Worm (Caenorhabditis elegans) whole organism, late embryonic: ENCODE data around the gene Y41D4B.4.

ENCODE experiments used
- C38D4.7 ChIP-seq: fragments of 200-800 bp; sonication (Bioruptor generic); optimal IDR thresholded peaks from 2 replicates; lab custom pipeline; 2018; ENCODE audit warnings: mild to moderate bottlenecking, missing genetic modification characterization, moderate library complexity, missing compliant biosample characterization
- K02D7.2 ChIP-seq: sonication (generic microtip); optimal IDR thresholded peaks from 2 replicates; lab custom pipeline; 2017; ENCODE audit warnings: mild to moderate bottlenecking, missing genetic modification characterization, missing compliant biosample characterization
- ahr-1 ChIP-seq: sonication (generic microtip); optimal IDR thresholded peaks from 2 replicates; lab custom pipeline; 2016; ENCODE audit warnings: missing genetic modification characterization, missing compliant biosample characterization
- ama-1 ChIP-seq: fragments of 150-350 bp; optimal IDR thresholded peaks from 2 replicates; lab custom pipeline; 2014
- ceh-2 ChIP-seq: sonication (generic microtip); optimal IDR thresholded peaks from 2 replicates; lab custom pipeline; 2016; ENCODE audit warnings: missing genotype, missing genetic modification characterization, missing compliant biosample characterization
- ceh-22 ChIP-seq: sonication (generic microtip); optimal IDR thresholded peaks from 2 replicates; lab custom pipeline; 2017; ENCODE audit warnings: missing biosample characterization, missing genetic modification characterization
- ceh-24 ChIP-seq: sonication (generic microtip); optimal IDR thresholded peaks from 2 replicates; lab custom pipeline; 2016; ENCODE audit warnings: mild to moderate bottlenecking, missing genetic modification characterization, missing compliant biosample characterization
- ceh-48 ChIP-seq: sonication (generic microtip); optimal IDR thresholded peaks from 2 replicates; lab custom pipeline; 2016; ENCODE audit warnings: missing genetic modification characterization, inconsistent platforms, missing compliant biosample characterization
- ceh-9 ChIP-seq: sonication (generic microtip); optimal IDR thresholded peaks from 2 replicates; lab custom pipeline; 2016; ENCODE audit warnings: mild to moderate bottlenecking, missing genetic modification characterization, inconsistent platforms, missing compliant biosample characterization
- che-1 ChIP-seq: sonication (generic microtip); optimal IDR thresholded peaks from 2 replicates; lab custom pipeline; 2016; ENCODE audit warnings: mild to moderate bottlenecking, missing genetic modification characterization, missing compliant biosample characterization
- elt-2 ChIP-seq: sonication (generic microtip); optimal IDR thresholded peaks from 2 replicates; lab custom pipeline; 2016; ENCODE audit warnings: missing genetic modification reagents, missing genetic modification characterization, missing compliant biosample characterization
- eyg-1 ChIP-seq: sonication (generic microtip); optimal IDR thresholded peaks from 2 replicates; lab custom pipeline; 2016; ENCODE audit warnings: missing genotype, missing genetic modification characterization, missing compliant biosample characterization
- fax-1 ChIP-seq: sonication (generic microtip); optimal IDR thresholded peaks from 2 replicates; lab custom pipeline; 2016; ENCODE audit warnings: missing genotype, missing genetic modification characterization, missing compliant biosample characterization
- fkh-6 ChIP-seq: sonication (generic microtip); optimal IDR thresholded peaks from 2 replicates; lab custom pipeline; 2016; ENCODE audit warnings: missing genetic modification characterization, missing compliant biosample characterization
- gmeb-2 ChIP-seq: sonication (generic microtip); optimal IDR thresholded peaks from 2 replicates; lab custom pipeline; 2016; ENCODE audit warnings: missing genetic modification characterization, inconsistent platforms, missing compliant biosample characterization
- hlh-13 ChIP-seq: fragments of 200-800 bp; sonication (Bioruptor generic); optimal IDR thresholded peaks from 2 replicates; lab custom pipeline; 2018; ENCODE audit warnings: mild to moderate bottlenecking, missing genetic modification characterization, missing compliant biosample characterization
- hlh-30 ChIP-seq: sonication (generic microtip); optimal IDR thresholded peaks from 2 replicates; lab custom pipeline; 2017; ENCODE audit warnings: antibody characterized with exemption, missing genetic modification characterization, missing compliant biosample characterization; ENCODE audit not compliant: insufficient read depth
- hlh-8 ChIP-seq: sonication (generic microtip); optimal IDR thresholded peaks from 2 replicates; lab custom pipeline; 2016; ENCODE audit warnings: missing genotype, missing genetic modification characterization, missing compliant biosample characterization
- lim-6 ChIP-seq: sonication (generic microtip); optimal IDR thresholded peaks from 2 replicates; lab custom pipeline; 2016; ENCODE audit warnings: missing genetic modification characterization, missing compliant biosample characterization
- lin-11 ChIP-seq: fragments of 200-800 bp; sonication (Bioruptor generic); optimal IDR thresholded peaks from 2 replicates; lab custom pipeline; 2018; ENCODE audit warnings: mild to moderate bottlenecking, missing genetic modification characterization, missing compliant biosample characterization
- nfya-1 ChIP-seq: sonication (generic microtip); optimal IDR thresholded peaks from 2 replicates; lab custom pipeline; 2017; ENCODE audit warnings: missing genetic modification characterization, mild to moderate bottlenecking, missing compliant biosample characterization, antibody characterized with exemption, moderate library complexity
- npax-4 ChIP-seq: sonication (generic microtip); optimal IDR thresholded peaks from 2 replicates; lab custom pipeline; 2016; ENCODE audit warnings: missing genetic modification characterization, missing compliant biosample characterization
- odd-2 ChIP-seq: sonication (generic microtip); optimal IDR thresholded peaks from 2 replicates; lab custom pipeline; 2017; ENCODE audit warnings: antibody characterized with exemption, mild to moderate bottlenecking, missing genetic modification characterization, missing compliant biosample characterization
- pag-3 ChIP-seq: sonication (generic microtip); optimal IDR thresholded peaks from 2 replicates; lab custom pipeline; 2016; ENCODE audit warnings: missing compliant biosample characterization, missing genetic modification characterization, borderline replicate concordance
- pha-2 ChIP-seq: sonication (generic microtip); optimal IDR thresholded peaks from 2 replicates; lab custom pipeline; 2017; ENCODE audit warnings: mild to moderate bottlenecking, missing genetic modification characterization, missing compliant biosample characterization
- pha-4 ChIP-seq: fragments of 150-350 bp; optimal IDR thresholded peaks from 2 replicates; lab custom pipeline; 2018; ENCODE audit warnings: missing biosample characterization, missing genetic modification reagents, missing genetic modification characterization
- pros-1 ChIP-seq: fragments of 150-350 bp; optimal IDR thresholded peaks from 2 replicates; lab custom pipeline; 2014; ENCODE audit warnings: missing biosample characterization, missing genetic modification reagents, missing genetic modification characterization
- ref-2 ChIP-seq: sonication (generic microtip); optimal IDR thresholded peaks from 2 replicates; lab custom pipeline; 2016; ENCODE audit warnings: missing genetic modification characterization, missing compliant biosample characterization
- rnt-1 ChIP-seq: sonication (generic microtip); optimal IDR thresholded peaks from 2 replicates; lab custom pipeline; 2016; ENCODE audit warnings: missing genetic modification characterization, missing compliant biosample characterization
- sdc-2 ChIP-seq: sonication (generic microtip); optimal IDR thresholded peaks from 2 replicates; lab custom pipeline; 2016; ENCODE audit warnings: missing genotype, missing genetic modification characterization, missing compliant biosample characterization
- sox-2 ChIP-seq: fragments of 200-800 bp; sonication (Bioruptor generic); IDR thresholded peaks from 2 replicates; pipeline ENCODE4 v1.3.6; 2022; ENCODE audit warnings: missing genetic modification reagents, missing genetic modification characterization, missing compliant biosample characterization
- tbx-2 ChIP-seq: sonication (generic microtip); optimal IDR thresholded peaks from 2 replicates; lab custom pipeline; 2016; ENCODE audit warnings: missing genetic modification characterization, missing compliant biosample characterization
- ttx-3 ChIP-seq: sonication (generic microtip); optimal IDR thresholded peaks from 2 replicates; lab custom pipeline; 2016; ENCODE audit warnings: missing genetic modification reagents, missing genetic modification characterization, missing compliant biosample characterization
- unc-3 ChIP-seq, 2 experiments: fragments of 200-800 bp in 1 of 2; sonication (Bioruptor generic) in 1 of 2; sonication (generic microtip) in 1 of 2; conservative IDR thresholded peaks in 1 of 2; optimal IDR thresholded peaks in 1 of 2; 2 replicates each; pipeline versions ENCODE4 v1.3.6 to Lab custom; 2016 to 2022; ENCODE audit warnings: missing compliant biosample characterization in 2 of 2, missing genetic modification characterization in 2 of 2, missing genetic modification reagents in 1 of 2
- unc-42 ChIP-seq: sonication (generic microtip); optimal IDR thresholded peaks from 2 replicates; lab custom pipeline; 2016; ENCODE audit warnings: missing genotype, missing genetic modification characterization, missing compliant biosample characterization
- unc-55 ChIP-seq: sonication (generic microtip); optimal IDR thresholded peaks from 2 replicates; lab custom pipeline; 2017; ENCODE audit warnings: missing biosample characterization, missing genetic modification reagents, missing genetic modification characterization
- unc-86 ChIP-seq: sonication (generic microtip); optimal IDR thresholded peaks from 2 replicates; lab custom pipeline; 2016; ENCODE audit warnings: missing genetic modification characterization, missing compliant biosample characterization
- zip-5 ChIP-seq: sonication (generic microtip); optimal IDR thresholded peaks from 2 replicates; lab custom pipeline; 2016; ENCODE audit warnings: missing genetic modification characterization, missing compliant biosample characterization
- ztf-16 ChIP-seq: sonication (generic microtip); optimal IDR thresholded peaks from 2 replicates; lab custom pipeline; 2017; ENCODE audit warnings: missing genetic modification characterization, missing compliant biosample characterization

Y41D4B.4 gene

DNA sequence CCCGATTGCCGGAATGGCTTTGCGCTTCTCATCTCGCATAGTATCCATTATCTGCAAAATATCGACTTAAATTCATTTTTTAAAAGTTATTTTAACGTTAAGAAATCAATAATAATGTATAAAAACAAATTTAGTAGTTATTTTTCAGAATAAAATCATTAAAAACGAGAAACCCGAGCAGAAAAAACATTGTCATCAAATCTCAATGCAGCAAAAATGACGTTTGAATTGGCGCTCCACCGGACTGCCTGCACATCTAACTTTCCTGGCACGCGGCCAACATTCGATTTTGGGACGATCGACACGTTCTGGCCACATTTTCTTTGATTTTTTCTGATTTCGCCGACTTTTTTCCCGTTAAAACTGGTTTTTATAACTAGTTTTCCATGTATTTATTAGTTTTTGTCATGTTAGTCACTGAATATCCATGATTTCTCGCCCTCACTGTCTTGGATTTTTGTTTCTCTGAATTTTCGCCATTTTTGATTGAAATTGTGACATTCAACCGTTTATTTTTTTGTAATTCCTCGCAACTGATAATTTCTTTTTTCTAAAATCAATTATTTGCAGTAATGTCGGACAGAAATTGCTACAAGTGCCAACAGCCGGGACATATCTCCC lies 49.9 kb downstream of the Y41D4B.4 start, which contains the start of the genes pbs-1 and K08D12.3:
pbs-1 (minus strand) TSS at position 51 of the 621 bp plus-strand sequence.
K08D12.3 (plus strand) TSS at position 571 of the 621 bp plus-strand sequence.
- TF ChIP-seq pha-4 (tag; lab: Kevin White, UChicago) (no peak), tbx-2 (tag; lab: Kevin White, UChicago) (peak; percentile 19), zip-5 (tag; lab: Kevin White, UChicago) (no peak), hlh-8 (tag; lab: Kevin White, UChicago) (no peak), unc-42 (tag; lab: Kevin White, UChicago) (no peak), rnt-1 (tag; lab: Kevin White, UChicago) (no peak), hlh-13 (GFP tag; lab: Kevin White, UChicago) (no peak), fkh-6 (tag; lab: Kevin White, UChicago) (no peak), odd-2 (tag; lab: Kevin White, UChicago) (no peak), lin-11 (tag; lab: Kevin White, UChicago) (no peak), sox-2 (GFP tag; lab: Robert Waterston, UW) (no peak), hlh-30 (tag; lab: Kevin White, UChicago) (peak; percentile 6), pag-3 (no peak), unc-86 (tag; lab: Kevin White, UChicago) (no peak), ceh-24 (tag; lab: Kevin White, UChicago) (no peak), nfya-1 (tag; lab: Kevin White, UChicago) (peak; percentile 58), unc-55 (GFP tag; lab: Kevin White, UChicago) (peak; percentile 44), fax-1 (tag; lab: Kevin White, UChicago) (no peak), ceh-9 (no peak), ref-2 (tag; lab: Kevin White, UChicago) (no peak), ztf-16 (tag; lab: Kevin White, UChicago) (no peak)

DNA sequence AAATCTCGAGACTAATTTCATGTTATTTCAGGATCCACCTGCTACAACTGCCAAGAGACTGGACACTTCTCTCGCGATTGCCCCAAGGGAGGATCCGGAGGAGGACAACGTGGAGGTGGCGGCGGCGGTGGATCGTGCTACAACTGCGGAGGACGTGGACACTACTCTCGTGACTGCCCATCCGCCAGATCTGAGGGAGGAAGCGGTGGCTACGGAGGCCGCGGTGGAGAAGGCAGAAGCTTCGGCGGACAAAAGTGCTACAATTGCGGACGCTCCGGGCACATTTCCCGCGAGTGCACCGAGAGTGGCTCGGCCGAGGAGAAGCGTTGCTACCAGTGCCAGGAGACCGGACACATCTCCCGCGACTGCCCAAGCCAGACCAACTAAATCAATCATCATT lies 50.6 kb downstream of the Y41D4B.4 start:
- TF ChIP-seq lim-6 (tag; lab: Kevin White, UChicago) (no peak), pha-2 (tag; lab: Kevin White, UChicago) (no peak)

DNA sequence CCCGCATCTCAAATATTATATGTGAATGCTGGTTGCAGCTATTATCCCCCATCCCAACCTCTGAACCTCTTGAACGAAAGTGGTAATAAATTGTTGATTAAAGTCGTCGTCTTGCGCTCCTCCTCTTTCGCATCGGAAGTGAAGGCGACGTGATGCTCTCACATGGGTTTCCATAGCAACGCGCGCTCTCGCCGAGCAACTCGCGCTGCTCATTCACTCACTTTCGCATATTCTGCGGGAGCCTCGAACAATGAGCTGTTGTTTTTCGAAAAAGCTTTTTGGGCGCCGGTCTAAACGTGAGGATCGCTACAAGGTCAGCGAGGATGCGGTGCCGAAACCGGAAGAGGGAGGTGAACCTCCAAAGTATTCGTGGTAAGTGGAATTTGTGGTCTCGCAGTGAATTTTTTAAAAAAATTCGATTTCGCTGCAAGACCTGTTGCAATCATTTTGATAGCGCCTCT lies 51.1 kb downstream of the Y41D4B.4 start, which contains the start of gene rpi-2:
rpi-2 (plus strand) TSS at position 234 of the 461 bp plus-strand sequence.
- no peak for TF ChIP-seq C38D4.7 (GFP tag; lab: Kevin White, UChicago)
- TF ChIP-seq ama-1 (lab: Kevin White, UChicago), result peak; percentile 86
- peak; percentile 14 for TF ChIP-seq sdc-2 (tag; lab: Kevin White, UChicago)

DNA sequence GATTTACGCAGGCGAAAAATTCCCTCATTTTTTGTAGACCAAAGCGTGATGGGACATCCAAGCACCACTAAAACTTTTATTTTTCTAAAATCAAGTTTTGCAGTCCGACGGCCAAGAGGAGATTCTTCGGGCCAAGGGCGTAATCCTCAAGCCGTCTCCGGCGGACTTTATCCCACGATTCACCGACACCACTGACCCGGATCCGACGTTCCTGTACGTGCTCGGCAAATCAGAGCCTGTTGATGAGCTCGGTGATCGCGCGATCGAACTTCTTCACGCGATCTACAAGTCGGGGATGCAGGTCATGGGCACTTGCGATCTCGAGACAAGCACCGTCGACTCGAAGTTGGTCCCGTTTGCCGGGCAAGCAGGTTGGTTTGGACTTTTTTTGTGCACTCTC lies 53.7 kb downstream of the Y41D4B.4 start:
- no peak for TF ChIP-seq eyg-1
- no peak for TF ChIP-seq lim-6 (tag; lab: Kevin White, UChicago)
- no peak for TF ChIP-seq gmeb-2
- TF ChIP-seq ceh-2 (tag; lab: Kevin White, UChicago), result no peak
- no peak for TF ChIP-seq nfya-1 (tag; lab: Kevin White, UChicago)
- no peak for TF ChIP-seq ahr-1 (tag; lab: Kevin White, UChicago)

DNA sequence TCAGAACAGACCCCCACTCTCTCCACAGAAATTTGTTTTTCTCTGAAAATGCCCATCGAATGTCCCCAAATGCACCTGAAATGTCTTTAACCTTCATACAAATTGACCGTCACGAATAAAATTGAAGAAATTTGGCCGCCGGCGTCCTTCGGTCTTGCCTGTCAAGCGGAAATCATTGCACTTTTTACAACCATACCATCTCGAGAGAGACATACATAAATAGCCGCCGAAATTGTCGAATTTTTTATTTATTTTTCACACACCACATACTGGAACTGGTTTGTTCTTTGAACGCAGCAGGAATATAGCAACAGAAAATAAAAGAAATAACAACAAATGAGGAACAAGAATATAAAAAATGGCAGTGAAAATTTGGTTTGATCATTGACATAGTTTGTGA lies 55.8 kb downstream of the Y41D4B.4 start:
- TF ChIP-seq pha-2 (tag; lab: Kevin White, UChicago), result no peak
- TF ChIP-seq ceh-48, result no peak
- no peak for TF ChIP-seq ref-2 (tag; lab: Kevin White, UChicago)
- no peak for TF ChIP-seq che-1 (tag; lab: Kevin White, UChicago)
- TF ChIP-seq unc-86 (tag; lab: Kevin White, UChicago), result no peak
- no peak for TF ChIP-seq ttx-3 (tag; lab: Kevin White, UChicago)
- TF ChIP-seq pros-1 (tag; lab: Kevin White, UChicago), result no peak
- TF ChIP-seq ama-1 (lab: Kevin White, UChicago), result no peak
- TF ChIP-seq ceh-2 (tag; lab: Kevin White, UChicago), result no peak
- TF ChIP-seq npax-4 (tag; lab: Kevin White, UChicago), result no peak
- no peak for TF ChIP-seq ceh-22 (tag; lab: Kevin White, UChicago)
- no peak for TF ChIP-seq unc-3 (GFP tag; conservative IDR thresholded peaks at IDR 0.05; lab: Robert Waterston, UW)
- no peak for TF ChIP-seq unc-3 (tag; optimal IDR thresholded peaks at IDR 0.05; lab: Kevin White, UChicago)
- no peak for TF ChIP-seq K02D7.2 (tag; lab: Kevin White, UChicago)
- TF ChIP-seq lim-6 (tag; lab: Kevin White, UChicago), result no peak
- TF ChIP-seq elt-2 (tag; lab: Kevin White, UChicago), result no peak
- TF ChIP-seq fkh-6 (tag; lab: Kevin White, UChicago), result no peak
